Fruit fly (Drosophila melanogaster) whole organism: Measurements from ENCODE around the gene CG7352.

Experiments
- CG8478 ChIP-seq: fragments of >200 bp; optimal IDR thresholded peaks from 2 replicates; lab custom pipeline; 2018; ENCODE audit warnings: inconsistent platforms
- Dll ChIP-seq: fragments of >200 bp; optimal IDR thresholded peaks from 2 replicates; lab custom pipeline; 2017
- EcR ChIP-seq, 2 experiments: fragments of >200 bp; optimal IDR thresholded peaks; 2 replicates each; lab custom pipeline; 2017; ENCODE audit warnings: missing biosample characterization in 2 of 2, missing genetic modification characterization in 2 of 2, missing genetic modification reagents in 2 of 2
- pan ChIP-seq: fragments of >200 bp; optimal IDR thresholded peaks from 2 replicates; lab custom pipeline; 2017
- psq ChIP-seq: fragments of >200 bp; optimal IDR thresholded peaks from 2 replicates; lab custom pipeline; 2017
- usp ChIP-seq: fragments of >200 bp; optimal IDR thresholded peaks from 2 replicates; lab custom pipeline; 2017; ENCODE audit warnings: missing biosample characterization, missing genetic modification characterization, mixed read lengths

DNA sequence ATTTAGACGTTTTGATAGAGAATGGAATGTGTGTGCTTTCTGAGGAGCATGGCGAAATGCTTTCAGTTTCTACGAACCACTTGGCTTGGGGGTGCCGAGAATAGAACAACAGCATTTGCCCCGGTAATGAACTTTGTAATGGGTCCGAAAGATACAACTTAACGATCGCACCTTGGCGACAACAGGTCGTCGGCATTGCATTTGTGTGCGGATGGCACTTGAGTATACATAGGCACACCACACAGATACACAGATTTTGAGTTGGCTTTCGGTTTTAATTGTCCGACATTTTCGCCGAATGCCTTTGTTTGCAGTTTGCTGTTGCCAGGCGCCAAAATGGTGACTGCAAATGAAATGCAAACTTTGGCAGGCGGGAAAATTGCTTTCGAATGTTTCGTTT is 6.6 kb downstream of the CG7352 start:
- no peak for TF ChIP-seq EcR (GFP tag; optimal IDR thresholded peaks at IDR 0.05; lab: Kevin White, UChicago)
- TF ChIP-seq CG8478 (lab: Kevin White, UChicago): no peak
- no peak for TF ChIP-seq usp
- TF ChIP-seq psq: no peak
- TF ChIP-seq pan (lab: Kevin White, UChicago): no peak
- TF ChIP-seq Dll (lab: Kevin White, UChicago): no peak
